Fruit fly (Drosophila melanogaster) whole organism, embryonic: Measurements from ENCODE around the gene Nsf2.

Source experiments
- CG1024 ChIP-seq: fragments of 200-800 bp; sonication (Bioruptor generic); IDR thresholded peaks from 2 replicates; pipeline ENCODE4 v1.3.6; 2022; ENCODE audit warnings: missing biosample characterization, missing genetic modification characterization
- CG10274 ChIP-seq: fragments of 200-800 bp; sonication (Bioruptor generic); optimal IDR thresholded peaks from 3 replicates; lab custom pipeline; 2017; ENCODE audit warnings: missing biosample characterization, mild to moderate bottlenecking, missing genetic modification characterization
- CG10462 ChIP-seq: fragments of 200-800 bp; sonication (Bioruptor generic); optimal IDR thresholded peaks from 2 replicates; lab custom pipeline; 2016; ENCODE audit warnings: missing biosample characterization, missing genetic modification characterization
- CG11696 ChIP-seq: fragments of 200-800 bp; sonication (Bioruptor generic); IDR thresholded peaks from 2 replicates; pipeline ENCODE4 v1.3.6; 2022; ENCODE audit warnings: missing biosample characterization, missing genetic modification characterization
- CG11723 ChIP-seq: fragments of 200-800 bp; sonication (Bioruptor generic); optimal IDR thresholded peaks from 2 replicates; lab custom pipeline; 2017; ENCODE audit warnings: missing biosample characterization, mild to moderate bottlenecking, missing genetic modification characterization
- CG12769 ChIP-seq: fragments of 200-800 bp; sonication (Bioruptor generic); optimal IDR thresholded peaks from 2 replicates; lab custom pipeline; 2019; ENCODE audit warnings: missing biosample characterization, mild to moderate bottlenecking, missing genetic modification characterization, moderate library complexity
- CG13624 ChIP-seq: fragments of 200-800 bp; sonication (Bioruptor generic); optimal IDR thresholded peaks from 2 replicates; lab custom pipeline; 2016; ENCODE audit warnings: missing biosample characterization, missing genetic modification characterization
- CG13775 ChIP-seq: fragments of 200-800 bp; sonication (Bioruptor generic); optimal IDR thresholded peaks from 3 replicates; lab custom pipeline; 2017; ENCODE audit warnings: missing biosample characterization, mild to moderate bottlenecking, missing genetic modification characterization
- CG1529 ChIP-seq: fragments of 200-800 bp; sonication (Bioruptor generic); optimal IDR thresholded peaks from 3 replicates; lab custom pipeline; 2018; ENCODE audit warnings: missing biosample characterization, missing genetic modification characterization
- CG15601 ChIP-seq: fragments of 200-800 bp; sonication (Bioruptor generic); optimal IDR thresholded peaks from 3 replicates; lab custom pipeline; 2019; ENCODE audit warnings: missing biosample characterization, mild to moderate bottlenecking, missing genetic modification characterization, moderate library complexity
- CG1602 ChIP-seq: fragments of 200-800 bp; sonication (Bioruptor generic); optimal IDR thresholded peaks from 3 replicates; lab custom pipeline; 2016; ENCODE audit warnings: missing biosample characterization, missing genetic modification characterization
- CG16813 ChIP-seq: fragments of 200-800 bp; sonication (Bioruptor generic); IDR thresholded peaks from 3 replicates; pipeline ENCODE4 v1.3.6; 2022; ENCODE audit warnings: missing biosample characterization, missing genetic modification characterization; ENCODE audit not compliant: partially characterized antibody
- CG17328 ChIP-seq: fragments of 200-800 bp; sonication (Bioruptor generic); IDR thresholded peaks from 2 replicates; pipeline ENCODE4 v1.3.6; 2022; ENCODE audit warnings: missing biosample characterization, missing genetic modification characterization
- CG17359 ChIP-seq: fragments of 200-800 bp; sonication (Bioruptor generic); optimal IDR thresholded peaks from 3 replicates; lab custom pipeline; 2018; ENCODE audit warnings: missing biosample characterization, mild to moderate bottlenecking, missing genetic modification characterization, moderate library complexity
- CG17568 ChIP-seq: fragments of 200-800 bp; sonication (Bioruptor generic); optimal IDR thresholded peaks from 2 replicates; lab custom pipeline; 2018; ENCODE audit warnings: missing biosample characterization, mild to moderate bottlenecking, missing genetic modification characterization, moderate library complexity
- CG3163 ChIP-seq: fragments of 200-800 bp; sonication (Bioruptor generic); optimal IDR thresholded peaks from 3 replicates; lab custom pipeline; 2016; ENCODE audit warnings: missing biosample characterization, missing genetic modification characterization
- CG3281 ChIP-seq: fragments of 200-800 bp; sonication (Bioruptor generic); optimal IDR thresholded peaks from 3 replicates; lab custom pipeline; 2017; ENCODE audit warnings: missing biosample characterization, mild to moderate bottlenecking, missing genetic modification characterization
- CG3726 ChIP-seq: fragments of 200-800 bp; sonication (Bioruptor generic); IDR thresholded peaks from 3 replicates; pipeline ENCODE4, ENCODE4 v1.3.6; 2022; ENCODE audit warnings: missing biosample characterization, missing genetic modification characterization
- CG4282 ChIP-seq: fragments of 200-800 bp; sonication (Bioruptor generic); optimal IDR thresholded peaks from 2 replicates; lab custom pipeline; 2016; ENCODE audit warnings: missing biosample characterization, missing genetic modification characterization
- CG4360 ChIP-seq: fragments of 200-800 bp; sonication (Bioruptor generic); IDR thresholded peaks from 2 replicates; pipeline ENCODE4 v1.3.6; 2022; ENCODE audit warnings: missing biosample characterization, missing genetic modification characterization
- CG9215 ChIP-seq: fragments of 200-800 bp; sonication (Bioruptor generic); IDR thresholded peaks from 2 replicates; pipeline ENCODE4 v1.3.6; 2022; ENCODE audit warnings: missing biosample characterization, missing genetic modification characterization
- CG9797 ChIP-seq: fragments of 200-800 bp; sonication (Bioruptor generic); optimal IDR thresholded peaks from 3 replicates; lab custom pipeline; 2018; ENCODE audit warnings: missing biosample characterization, mild to moderate bottlenecking, missing genetic modification characterization
- CG9817 ChIP-seq: fragments of 200-800 bp; sonication (Bioruptor generic); optimal IDR thresholded peaks from 2 replicates; lab custom pipeline; 2018; ENCODE audit warnings: missing biosample characterization, mild to moderate bottlenecking, missing genetic modification characterization, moderate library complexity
- Dbx ChIP-seq: fragments of 200-800 bp; sonication (Bioruptor generic); IDR thresholded peaks from 3 replicates; pipeline ENCODE4 v1.3.6; 2022; ENCODE audit warnings: missing biosample characterization, missing genetic modification characterization
- Eip74EF ChIP-seq, 2 experiments: fragments of 200-800 bp in 1 of 2; fragments of >200 bp in 1 of 2; sonication (Bioruptor generic) in 1 of 2; optimal IDR thresholded peaks; 2 replicates each; lab custom pipeline; 2017 to 2019; ENCODE audit warnings: missing biosample characterization in 2 of 2, missing genetic modification characterization in 2 of 2, mild to moderate bottlenecking in 1 of 2, moderate library complexity in 1 of 2
- Fer3 ChIP-seq: fragments of 200-800 bp; sonication (Bioruptor generic); optimal IDR thresholded peaks from 2 replicates; lab custom pipeline; 2018; ENCODE audit warnings: missing biosample characterization, mild to moderate bottlenecking, missing genetic modification characterization, moderate library complexity
- Jarid2 ChIP-seq: fragments of 200-800 bp; sonication (Bioruptor generic); optimal IDR thresholded peaks from 3 replicates; lab custom pipeline; 2017; ENCODE audit warnings: mild to moderate bottlenecking, missing biosample characterization, missing genetic modification reagents, missing genetic modification characterization
- Lhr ChIP-seq: fragments of 200-800 bp; sonication (Bioruptor generic); optimal IDR thresholded peaks from 3 replicates; lab custom pipeline; 2017; ENCODE audit warnings: mild to moderate bottlenecking, missing biosample characterization, missing genetic modification reagents, missing genetic modification characterization
- Lpt ChIP-seq: fragments of >200 bp; optimal IDR thresholded peaks from 2 replicates; lab custom pipeline; 2018; ENCODE audit warnings: missing biosample characterization, missing genetic modification characterization
- Sry-β ChIP-seq: fragments of 200-800 bp; sonication (Bioruptor generic); optimal IDR thresholded peaks from 2 replicates; lab custom pipeline; 2018; ENCODE audit warnings: missing biosample characterization, mild to moderate bottlenecking, missing genetic modification characterization, moderate library complexity
- YL-1 ChIP-seq: fragments of 200-800 bp; sonication (Bioruptor generic); optimal IDR thresholded peaks from 3 replicates; lab custom pipeline; 2017; ENCODE audit warnings: missing biosample characterization, mild to moderate bottlenecking, missing genetic modification characterization
- ara ChIP-seq: fragments of 200-800 bp; sonication (Bioruptor generic); IDR thresholded peaks from 2 replicates; pipeline ENCODE4 v1.3.6; 2022; ENCODE audit warnings: missing biosample characterization, missing genetic modification characterization
- az2 ChIP-seq: fragments of 200-800 bp; sonication (Bioruptor generic); optimal IDR thresholded peaks from 3 replicates; lab custom pipeline; 2016; ENCODE audit warnings: missing biosample characterization, missing genetic modification characterization
- bab2 ChIP-seq: fragments of 200-800 bp; sonication (Bioruptor generic); optimal IDR thresholded peaks from 2 replicates; lab custom pipeline; 2016; ENCODE audit warnings: missing biosample characterization, missing genetic modification characterization
- bigmax ChIP-seq: fragments of 200-800 bp; sonication (Bioruptor generic); optimal IDR thresholded peaks from 2 replicates; lab custom pipeline; 2018; ENCODE audit warnings: missing biosample characterization, mild to moderate bottlenecking, missing genetic modification characterization
- caup ChIP-seq: fragments of 200-800 bp; sonication (Bioruptor generic); optimal IDR thresholded peaks from 3 replicates; lab custom pipeline; 2017; ENCODE audit warnings: missing biosample characterization, mild to moderate bottlenecking, missing genetic modification characterization, moderate library complexity; ENCODE audit not compliant: severe bottlenecking
- cg ChIP-seq: fragments of 200-800 bp; sonication (Bioruptor generic); optimal IDR thresholded peaks from 3 replicates; lab custom pipeline; 2019; ENCODE audit warnings: missing biosample characterization, mild to moderate bottlenecking, missing genetic modification characterization, moderate library complexity
- crc ChIP-seq: fragments of 200-800 bp; sonication (Bioruptor generic); optimal IDR thresholded peaks from 2 replicates; lab custom pipeline; 2016; ENCODE audit warnings: missing biosample characterization, missing genetic modification characterization
- dmrt99B ChIP-seq: fragments of 200-800 bp; sonication (Bioruptor generic); optimal IDR thresholded peaks from 2 replicates; lab custom pipeline; 2018; ENCODE audit warnings: missing biosample characterization, mild to moderate bottlenecking, missing genetic modification characterization, moderate library complexity
- fd3F ChIP-seq: fragments of 200-800 bp; sonication (Bioruptor generic); optimal IDR thresholded peaks from 2 replicates; lab custom pipeline; 2018; ENCODE audit warnings: missing biosample characterization, mild to moderate bottlenecking, missing genetic modification characterization, moderate library complexity
- gce ChIP-seq: fragments of 200-800 bp; sonication (Bioruptor generic); IDR thresholded peaks from 3 replicates; pipeline ENCODE4 v1.3.6; 2022; ENCODE audit warnings: missing biosample characterization, missing genetic modification characterization
- gcm2 ChIP-seq: fragments of 200-800 bp; sonication (Bioruptor generic); optimal IDR thresholded peaks from 2 replicates; lab custom pipeline; 2016; ENCODE audit warnings: missing biosample characterization, missing genetic modification characterization
- gro ChIP-seq: fragments of 200-800 bp; sonication (Bioruptor generic); optimal IDR thresholded peaks from 2 replicates; lab custom pipeline; 2016; ENCODE audit warnings: missing biosample characterization, missing genetic modification characterization
- insv ChIP-seq, 2 experiments: fragments of 200-800 bp; sonication (Bioruptor generic); optimal IDR thresholded peaks; 3 replicates each; lab custom pipeline; 2016 to 2018; ENCODE audit warnings: missing biosample characterization in 2 of 2, missing genetic modification characterization in 2 of 2
- inv ChIP-seq: fragments of 200-800 bp; sonication (Bioruptor generic); IDR thresholded peaks from 2 replicates; pipeline ENCODE4 v1.3.6; 2022; ENCODE audit warnings: missing biosample characterization, missing genetic modification characterization; ENCODE audit not compliant: partially characterized antibody
- otp ChIP-seq: fragments of 200-800 bp; sonication (Bioruptor generic); IDR thresholded peaks from 3 replicates; pipeline ENCODE4, ENCODE4 v1.3.6; 2022; ENCODE audit warnings: missing biosample characterization, missing genetic modification characterization
- pnt ChIP-seq: fragments of 200-800 bp; sonication (Bioruptor generic); optimal IDR thresholded peaks from 3 replicates; lab custom pipeline; 2016; ENCODE audit warnings: missing biosample characterization, missing genetic modification characterization
- sc ChIP-seq, 3 experiments: fragments of >200 bp in 2 of 3; fragments of 200-800 bp in 1 of 3; sonication (Bioruptor generic) in 1 of 3; optimal IDR thresholded peaks; 2 replicates in 2 of 3; 3 replicates in 1 of 3; lab custom pipeline; 2017; ENCODE audit warnings: mild to moderate bottlenecking in 1 of 3, missing biosample characterization in 1 of 3, missing genetic modification characterization in 1 of 3, missing genetic modification reagents in 1 of 3
- slbo ChIP-seq: fragments of 200-800 bp; sonication (Bioruptor generic); IDR thresholded peaks from 2 replicates; pipeline ENCODE4 v1.3.6; 2022; ENCODE audit warnings: missing biosample characterization, missing genetic modification characterization
- sna ChIP-seq: fragments of 200-800 bp; sonication (Bioruptor generic); IDR thresholded peaks from 2 replicates; pipeline ENCODE4 v1.3.6; 2022; ENCODE audit warnings: missing biosample characterization, missing genetic modification characterization; ENCODE audit not compliant: partially characterized antibody

The Nsf2 gene

DNA sequence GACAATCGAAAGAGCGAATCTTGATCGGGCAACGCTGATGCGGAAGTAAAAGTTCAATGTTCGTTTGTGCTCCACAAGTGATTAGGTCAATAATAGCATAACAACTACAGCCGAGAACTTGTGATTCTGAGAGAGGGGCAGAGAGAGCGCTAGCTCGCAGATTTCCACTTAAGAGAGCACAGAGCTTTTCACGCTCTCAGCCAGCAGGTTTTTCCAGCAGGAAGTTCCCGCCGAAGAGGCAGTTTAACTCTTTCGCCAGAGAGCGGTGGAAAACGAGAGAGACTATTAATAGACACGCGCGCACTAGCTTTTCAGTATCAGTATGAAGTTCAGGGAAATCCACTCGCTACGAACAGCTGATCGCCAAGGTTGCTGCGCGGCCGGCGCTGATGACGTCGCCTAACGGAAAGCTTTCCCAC is 22.8 kb downstream of the Nsf2 start (continued):
- peak in 1 of 2 experiments; percentile 33 for TF ChIP-seq Eip74EF (GFP tag; optimal IDR thresholded peaks at IDR 0.05; lab: Kevin White, UChicago)
- TF ChIP-seq CG13624 (GFP tag; lab: Kevin White, UChicago), result no peak
- TF ChIP-seq bigmax (GFP tag; lab: Kevin White, UChicago), result no peak
- no peak for TF ChIP-seq slbo (GFP tag; lab: Robert Waterston, UW)
- TF ChIP-seq fd3F (GFP tag; lab: Kevin White, UChicago), result no peak
- no peak for TF ChIP-seq pnt (GFP tag; lab: Kevin White, UChicago)
- TF ChIP-seq CG16813 (GFP tag; lab: Robert Waterston, UW), result no peak
- TF ChIP-seq gce (GFP tag; lab: Robert Waterston, UW), result peak; percentile 25; the same call in 1 of the 3 replicates
- no peak for TF ChIP-seq CG3281 (GFP tag; lab: Kevin White, UChicago)
- peak; percentile 11 for TF ChIP-seq gro (GFP tag; lab: Kevin White, UChicago)
- TF ChIP-seq CG3163, result peak; percentile 90
- TF ChIP-seq bab2 (GFP tag; lab: Kevin White, UChicago), result no peak
- no peak for TF ChIP-seq sc (optimal IDR thresholded peaks at IDR 0.05; lab: Kevin White, UChicago)
- no peak for TF ChIP-seq sc (GFP tag; optimal IDR thresholded peaks at IDR 0.05; lab: Kevin White, UChicago)
- no peak for TF ChIP-seq insv (GFP tag; optimal IDR thresholded peaks at IDR 0.05; lab: Kevin White, UChicago)
- TF ChIP-seq az2 (GFP tag; lab: Kevin White, UChicago), result no peak
- peak; percentile 56 for TF ChIP-seq sna (GFP tag; lab: Robert Waterston, UW)
- TF ChIP-seq Sry-β (GFP tag; lab: Kevin White, UChicago), result no peak
- TF ChIP-seq crc (GFP tag; lab: Kevin White, UChicago), result no peak
- no peak for TF ChIP-seq CG1602 (GFP tag; lab: Kevin White, UChicago)
- no peak for TF ChIP-seq Dbx (GFP tag; lab: Robert Waterston, UW)
- TF ChIP-seq inv, result no peak
- no peak for TF ChIP-seq caup (GFP tag; lab: Kevin White, UChicago)
- no peak for TF ChIP-seq CG4360
- no peak for TF ChIP-seq dmrt99B (tag; lab: Kevin White, UChicago)
- no peak for TF ChIP-seq CG9817 (tag; lab: Kevin White, UChicago)
- no peak for TF ChIP-seq CG17359 (tag; lab: Kevin White, UChicago)
- TF ChIP-seq CG4282 (GFP tag; lab: Kevin White, UChicago), result no peak
- TF ChIP-seq YL-1, result no peak
- no peak for TF ChIP-seq CG10274 (GFP tag; lab: Kevin White, UChicago)
- no peak for TF ChIP-seq CG3726
- TF ChIP-seq CG17328, result 0 out of 2 replicates have a peak, but pooled peaks have one; percentile 20
- TF ChIP-seq CG9797 (GFP tag; lab: Kevin White, UChicago), result no peak
- no peak for TF ChIP-seq CG13775
- TF ChIP-seq otp (GFP tag; lab: Robert Waterston, UW), result no peak
- TF ChIP-seq cg (GFP tag; lab: Kevin White, UChicago), result peak; percentile 16
- no peak for TF ChIP-seq CG1024
- TF ChIP-seq CG17568 (GFP tag; lab: Kevin White, UChicago), result no peak
- TF ChIP-seq Lhr (GFP tag; lab: Kevin White, UChicago), result no peak
- no peak for TF ChIP-seq Lpt
- no peak for TF ChIP-seq CG15601 (tag; lab: Kevin White, UChicago)
- TF ChIP-seq Jarid2 (GFP tag; lab: Kevin White, UChicago), result no peak
- TF ChIP-seq CG9215 (GFP tag; lab: Robert Waterston, UW), result no peak
- TF ChIP-seq CG11723 (GFP tag; lab: Kevin White, UChicago), result no peak
- no peak for TF ChIP-seq gcm2 (GFP tag; lab: Kevin White, UChicago)
- TF ChIP-seq CG12769 (tag; lab: Kevin White, UChicago), result no peak
- TF ChIP-seq Fer3 (tag; lab: Kevin White, UChicago), result no peak
- no peak for TF ChIP-seq ara
- no peak for TF ChIP-seq CG10462 (GFP tag; lab: Kevin White, UChicago)
- TF ChIP-seq CG11696 (GFP tag; lab: Robert Waterston, UW), result no peak
- no peak for TF ChIP-seq CG1529 (GFP tag; lab: Kevin White, UChicago)
